Worm (Caenorhabditis elegans): ENCODE results near the gene mpst-2.

Gene mpst-2

DNA sequence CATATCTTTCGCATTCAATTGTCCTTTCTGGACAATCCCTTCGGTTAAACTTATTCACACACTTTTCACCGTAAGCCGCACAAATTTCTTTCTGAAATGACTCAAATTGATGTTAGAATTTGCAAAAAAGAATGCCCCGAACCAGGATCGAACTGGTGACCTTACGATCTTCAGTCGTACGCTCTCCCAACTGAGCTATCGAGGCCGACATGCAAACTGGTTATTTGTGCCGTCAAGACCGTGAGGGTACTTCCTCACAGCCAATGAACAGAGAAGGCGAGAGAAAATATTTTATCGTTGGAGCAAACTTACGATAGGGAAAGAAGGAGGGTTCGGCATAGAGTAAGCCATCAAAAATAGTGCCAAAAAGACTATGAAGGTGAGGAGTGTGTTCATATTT lies 17.0 kb downstream of the mpst-2 start (continued):
- TF ChIP-seq bed-1 (GFP tag; IDR thresholded peaks at IDR 0.05) (no peak), cebp-2 (GFP tag; IDR thresholded peaks at IDR 0.05) (0 out of 2 replicates have a peak, but pooled peaks have one; percentile 56), F23B12.7 (tag; optimal IDR thresholded peaks at IDR 0.05; ENCODE audit: insufficient read depth) (peak; percentile 42), attf-5 (GFP tag; optimal IDR thresholded peaks at IDR 0.05) (no peak), F39B2.1 (GFP tag; IDR thresholded peaks at IDR 0.05) (no peak), him-1 (tag; optimal IDR thresholded peaks at IDR 0.05) (peak; percentile 86), snpc-3.4 (tag; optimal IDR thresholded peaks at IDR 0.05) (peak; percentile 96), T07F8.4 (tag; optimal IDR thresholded peaks at IDR 0.05) (no peak), madf-6 (GFP tag; IDR thresholded peaks at IDR 0.05) (peak; percentile 67), nfya-2 (GFP tag; IDR thresholded peaks at IDR 0.05) (no peak), pbrm-1 (GFP tag; IDR thresholded peaks at IDR 0.05) (no peak), F33H1.4 (GFP tag; IDR thresholded peaks at IDR 0.05) (peak; percentile 26; the same call in 1 of the 2 replicates), repo-1 (tag; optimal IDR thresholded peaks at IDR 0.05) (no peak), F57A8.1 (GFP tag; optimal IDR thresholded peaks at IDR 0.05) (no peak), ztf-22 (GFP tag; optimal IDR thresholded peaks at IDR 0.05) (no peak), ceh-79 (tag; optimal IDR thresholded peaks at IDR 0.05) (no peak), mcd-1 (GFP tag; IDR thresholded peaks at IDR 0.05) (peak; percentile 64), let-607 (tag; optimal IDR thresholded peaks at IDR 0.05) (peak in 1 of 2 experiments; percentile 6), ceh-27 (GFP tag; optimal IDR thresholded peaks at IDR 0.05) (peak; percentile 23), mes-4 (tag; optimal IDR thresholded peaks at IDR 0.05) (no peak), cebp-1 (GFP tag; IDR thresholded peaks at IDR 0.05) (no peak), cebp-1 (tag; optimal IDR thresholded peaks at IDR 0.05) (no peak), B0035.1 (tag; optimal IDR thresholded peaks at IDR 0.05) (no peak), C17E4.6 (GFP tag; IDR thresholded peaks at IDR 0.05) (no peak), unc-62 (GFP tag; optimal IDR thresholded peaks at IDR 0.05) (no peak), rcor-1 (GFP tag; IDR thresholded peaks at IDR 0.05) (peak; percentile 81), athp-1 (tag; optimal IDR thresholded peaks at IDR 0.05) (peak; percentile 14)

- TF ChIP-seq Y67H2A.10 (GFP tag; conservative IDR thresholded peaks at IDR 0.05) = no peak
- no peak for TF ChIP-seq zim-3 (tag; optimal IDR thresholded peaks at IDR 0.05)
- no peak for TF ChIP-seq F57A8.1 (GFP tag; optimal IDR thresholded peaks at IDR 0.05)
- TF ChIP-seq snpc-1.3 (tag; optimal IDR thresholded peaks at IDR 0.05; ENCODE audit: insufficient read depth) = no peak
- no peak for TF ChIP-seq K11D2.4 (GFP tag; IDR thresholded peaks at IDR 0.05)
- TF ChIP-seq attf-3 (GFP tag; conservative IDR thresholded peaks at IDR 0.05) = no peak
- no peak for TF ChIP-seq ceh-100 (GFP tag; IDR thresholded peaks at IDR 0.05)
- TF ChIP-seq B0336.3 (GFP tag; IDR thresholded peaks at IDR 0.05) = no peak
These were observed 17.9 kb downstream of the mpst-2 start, which contains the start of gene ZC412.5 for ce11 chrV:14875371-14875770. Gene ZC412.5 (minus strand): TSS chrV:14875471.

DNA sequence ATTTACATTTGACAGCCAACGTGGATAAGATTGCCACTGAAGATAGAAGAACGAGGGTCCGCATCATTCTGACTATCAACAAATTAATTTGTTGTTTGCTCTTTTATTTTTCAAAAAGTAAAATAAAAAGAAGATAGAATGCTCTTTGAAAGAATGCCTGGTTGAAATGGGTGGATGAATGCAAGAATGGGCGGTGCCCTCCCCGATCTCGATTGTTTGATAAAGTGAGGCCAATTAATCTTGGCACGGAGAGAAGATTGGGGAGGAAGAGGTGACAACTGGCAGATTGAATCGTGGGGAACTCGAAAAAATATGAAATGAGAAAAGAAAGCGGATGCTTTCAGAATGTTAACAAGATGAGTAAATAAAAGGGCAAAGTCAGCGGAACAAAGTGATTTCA lies 21.9 kb downstream of the mpst-2 start, which contains the start of gene ZC412.3:
TSS of gene ZC412.3 (minus strand) at position 183 of the 400 bp plus-strand sequence.
- TF ChIP-seq unc-130 (GFP tag; optimal IDR thresholded peaks at IDR 0.05) = no peak
- TF ChIP-seq ccch-3 (GFP tag; optimal IDR thresholded peaks at IDR 0.05) = no peak
- no peak for TF ChIP-seq ztf-18 (tag; optimal IDR thresholded peaks at IDR 0.05)
- no peak for TF ChIP-seq nhr-120 (GFP tag; IDR thresholded peaks at IDR 0.05)
- no peak for TF ChIP-seq ztf-22 (GFP tag; optimal IDR thresholded peaks at IDR 0.05)
- TF ChIP-seq hmg-20 (GFP tag; IDR thresholded peaks at IDR 0.05) = no peak

Data from whole organism, young adult.